Fruit fly (Drosophila melanogaster) whole organism, embryonic: Measurements from ENCODE around the gene CG31436.

Experiments used
- Bdp1 ChIP-seq: fragments of 200-800 bp; sonication (Bioruptor generic); optimal IDR thresholded peaks from 3 replicates; lab custom pipeline; 2016; ENCODE audit warnings: missing biosample characterization, missing genetic modification characterization
- CG10274 ChIP-seq: fragments of 200-800 bp; sonication (Bioruptor generic); optimal IDR thresholded peaks from 3 replicates; lab custom pipeline; 2017; ENCODE audit warnings: missing biosample characterization, mild to moderate bottlenecking, missing genetic modification characterization
- CG11093 ChIP-seq: fragments of 200-800 bp; sonication (Bioruptor generic); IDR thresholded peaks from 3 replicates; pipeline ENCODE4 v1.3.6; 2022; ENCODE audit warnings: missing biosample characterization, missing genetic modification characterization
- CG11560 ChIP-seq: fragments of 200-800 bp; sonication (Bioruptor generic); IDR thresholded peaks from 3 replicates; pipeline ENCODE4 v1.3.6; 2022; ENCODE audit warnings: missing biosample characterization, missing genetic modification characterization
- CG12071 ChIP-seq: fragments of 200-800 bp; sonication (Bioruptor generic); optimal IDR thresholded peaks from 3 replicates; lab custom pipeline; 2018; ENCODE audit warnings: missing biosample characterization, mild to moderate bottlenecking, missing genetic modification characterization
- CG12236 ChIP-seq: fragments of 200-800 bp; sonication (Bioruptor generic); optimal IDR thresholded peaks from 2 replicates; lab custom pipeline; 2016; ENCODE audit warnings: missing biosample characterization, missing genetic modification characterization
- CG13287 ChIP-seq: fragments of 200-800 bp; sonication (Bioruptor generic); IDR thresholded peaks from 2 replicates; pipeline ENCODE4 v1.3.6; 2022; ENCODE audit warnings: missing biosample characterization, missing genetic modification characterization; ENCODE audit not compliant: partially characterized antibody
- CG13894 ChIP-seq: fragments of 200-800 bp; sonication (Bioruptor generic); optimal IDR thresholded peaks from 3 replicates; lab custom pipeline; 2018; ENCODE audit warnings: missing biosample characterization, mild to moderate bottlenecking, missing genetic modification characterization, moderate library complexity
- CG14050 ChIP-seq: fragments of 200-800 bp; sonication (Bioruptor generic); IDR thresholded peaks from 3 replicates; pipeline ENCODE4 v1.3.6; 2022; ENCODE audit warnings: missing biosample characterization, missing genetic modification characterization
- CG14710 ChIP-seq: fragments of 200-800 bp; sonication (Bioruptor generic); optimal IDR thresholded peaks from 3 replicates; lab custom pipeline; 2019; ENCODE audit warnings: missing biosample characterization, mild to moderate bottlenecking, missing genetic modification characterization, moderate library complexity
- CG17328 ChIP-seq: fragments of 200-800 bp; sonication (Bioruptor generic); IDR thresholded peaks from 2 replicates; pipeline ENCODE4 v1.3.6; 2022; ENCODE audit warnings: missing biosample characterization, missing genetic modification characterization
- CG17802 ChIP-seq: fragments of 200-800 bp; sonication (Bioruptor generic); optimal IDR thresholded peaks from 2 replicates; lab custom pipeline; 2018; ENCODE audit warnings: missing biosample characterization, mild to moderate bottlenecking, missing genetic modification characterization, moderate library complexity
- CG2199 ChIP-seq: fragments of 200-800 bp; sonication (Bioruptor generic); IDR thresholded peaks from 3 replicates; pipeline ENCODE4 v1.3.6; 2022; ENCODE audit warnings: missing biosample characterization, missing genetic modification characterization
- CG34376 ChIP-seq: fragments of 200-800 bp; sonication (Bioruptor generic); optimal IDR thresholded peaks from 2 replicates; lab custom pipeline; 2018; ENCODE audit warnings: missing biosample characterization, mild to moderate bottlenecking, missing genetic modification characterization
- CG43689 ChIP-seq: fragments of 200-800 bp; sonication (Bioruptor generic); IDR thresholded peaks from 2 replicates; pipeline ENCODE4 v1.3.6; 2022; ENCODE audit warnings: missing biosample characterization, missing genetic modification characterization
- CG6791 ChIP-seq: fragments of 200-800 bp; sonication (Bioruptor generic); IDR thresholded peaks from 3 replicates; pipeline ENCODE4 v1.3.6; 2022; ENCODE audit warnings: missing biosample characterization, missing genetic modification characterization; ENCODE audit not compliant: partially characterized antibody
- CG6813 ChIP-seq: fragments of 200-800 bp; sonication (Bioruptor generic); optimal IDR thresholded peaks from 2 replicates; lab custom pipeline; 2017; ENCODE audit warnings: missing biosample characterization, missing genetic modification characterization, mild to moderate bottlenecking, moderate library complexity, missing genetic modification reagents
- CG7271 ChIP-seq: fragments of 200-800 bp; sonication (Bioruptor generic); optimal IDR thresholded peaks from 2 replicates; lab custom pipeline; 2018; ENCODE audit warnings: missing biosample characterization, mild to moderate bottlenecking, missing genetic modification characterization, moderate library complexity
- CG7372 ChIP-seq: fragments of 200-800 bp; sonication (Bioruptor generic); IDR thresholded peaks from 2 replicates; pipeline ENCODE4 v1.3.6; 2022; ENCODE audit warnings: missing biosample characterization, missing genetic modification characterization
- CG8281 ChIP-seq: fragments of 200-800 bp; sonication (Bioruptor generic); optimal IDR thresholded peaks from 2 replicates; lab custom pipeline; 2018; ENCODE audit warnings: missing biosample characterization, mild to moderate bottlenecking, missing genetic modification characterization, moderate library complexity
- CTCF ChIP-seq: fragments of 200-800 bp; sonication (Bioruptor generic); optimal IDR thresholded peaks from 2 replicates; lab custom pipeline; 2017; ENCODE audit warnings: missing biosample characterization, mild to moderate bottlenecking, missing genetic modification characterization, moderate library complexity
- HLH54F ChIP-seq: fragments of 200-800 bp; sonication (Bioruptor generic); optimal IDR thresholded peaks from 3 replicates; lab custom pipeline; 2016; ENCODE audit warnings: missing biosample characterization, missing genetic modification characterization
- Hand ChIP-seq: fragments of 200-800 bp; sonication (Bioruptor generic); optimal IDR thresholded peaks from 2 replicates; lab custom pipeline; 2017; ENCODE audit warnings: mild to moderate bottlenecking, missing biosample characterization, missing genetic modification reagents, missing genetic modification characterization
- HmgD ChIP-seq: fragments of 200-800 bp; sonication (Bioruptor generic); optimal IDR thresholded peaks from 3 replicates; lab custom pipeline; 2016; ENCODE audit warnings: missing biosample characterization, missing genetic modification characterization
- Hmr ChIP-seq: fragments of 200-800 bp; sonication (Bioruptor generic); optimal IDR thresholded peaks from 3 replicates; lab custom pipeline; 2017; ENCODE audit warnings: mild to moderate bottlenecking, missing biosample characterization, missing genetic modification reagents, missing genetic modification characterization
- Jarid2 ChIP-seq: fragments of 200-800 bp; sonication (Bioruptor generic); optimal IDR thresholded peaks from 3 replicates; lab custom pipeline; 2017; ENCODE audit warnings: mild to moderate bottlenecking, missing biosample characterization, missing genetic modification reagents, missing genetic modification characterization
- Med ChIP-seq: fragments of 200-800 bp; sonication (Bioruptor generic); peaks from one replicate; lab custom pipeline; 2016; ENCODE audit warnings: missing biosample characterization, missing genetic modification characterization, mild to moderate bottlenecking, inconsistent platforms, moderate library complexity
- Oli ChIP-seq: fragments of 200-800 bp; sonication (Bioruptor generic); optimal IDR thresholded peaks from 2 replicates; lab custom pipeline; 2018; ENCODE audit warnings: missing biosample characterization, mild to moderate bottlenecking, missing genetic modification characterization, moderate library complexity
- Ptx1 ChIP-seq: fragments of 200-800 bp; sonication (Bioruptor generic); IDR thresholded peaks from 2 replicates; pipeline ENCODE4 v1.3.6; 2022; ENCODE audit warnings: missing biosample characterization, missing genetic modification characterization
- Ravus ChIP-seq: fragments of 200-800 bp; sonication (Bioruptor generic); IDR thresholded peaks from 2 replicates; pipeline ENCODE4 v1.3.6; 2022; ENCODE audit warnings: missing biosample characterization, missing genetic modification characterization
- Six4 ChIP-seq: fragments of 200-800 bp; sonication (Bioruptor generic); optimal IDR thresholded peaks from 2 replicates; lab custom pipeline; 2016; ENCODE audit warnings: missing biosample characterization, missing genetic modification characterization
- Sry-δ ChIP-seq: fragments of 200-800 bp; sonication (Bioruptor generic); optimal IDR thresholded peaks from 2 replicates; lab custom pipeline; 2016; ENCODE audit warnings: missing biosample characterization, missing genetic modification characterization
- Stat92E ChIP-seq, 3 experiments: fragments of >200 bp in 2 of 3; fragments of 200-800 bp in 1 of 3; sonication (Bioruptor generic) in 1 of 3; optimal IDR thresholded peaks; 2 replicates each; lab custom pipeline; 2017 to 2019; ENCODE audit warnings: missing biosample characterization in 3 of 3, missing genetic modification characterization in 3 of 3, mild to moderate bottlenecking in 1 of 3, moderate library complexity in 1 of 3
- ara ChIP-seq: fragments of 200-800 bp; sonication (Bioruptor generic); IDR thresholded peaks from 2 replicates; pipeline ENCODE4 v1.3.6; 2022; ENCODE audit warnings: missing biosample characterization, missing genetic modification characterization
- ase ChIP-seq: fragments of 200-800 bp; sonication (Bioruptor generic); IDR thresholded peaks from 3 replicates; pipeline ENCODE4 v1.3.6; 2022; ENCODE audit warnings: missing biosample characterization, missing genetic modification characterization
- cas ChIP-seq: fragments of 200-800 bp; sonication (Bioruptor generic); IDR thresholded peaks from 2 replicates; pipeline ENCODE4 v1.3.6; 2022; ENCODE audit warnings: missing biosample characterization, missing genetic modification characterization
- chinmo ChIP-seq: fragments of 200-800 bp; sonication (Bioruptor generic); IDR thresholded peaks from 4 replicates; pipeline ENCODE4 v1.3.6; 2022; ENCODE audit warnings: missing biosample characterization, missing genetic modification characterization; ENCODE audit not compliant: partially characterized antibody
- fd102C ChIP-seq: fragments of 200-800 bp; sonication (Bioruptor generic); optimal IDR thresholded peaks from 2 replicates; lab custom pipeline; 2018; ENCODE audit warnings: missing biosample characterization, mild to moderate bottlenecking, missing genetic modification characterization, moderate library complexity
- gcm ChIP-seq: fragments of 200-800 bp; sonication (Bioruptor generic); optimal IDR thresholded peaks from 2 replicates; lab custom pipeline; 2019; ENCODE audit warnings: missing biosample characterization, mild to moderate bottlenecking, missing genetic modification characterization, moderate library complexity
- gsb-n ChIP-seq: fragments of 200-800 bp; sonication (Bioruptor generic); optimal IDR thresholded peaks from 3 replicates; lab custom pipeline; 2018; ENCODE audit warnings: missing biosample characterization, mild to moderate bottlenecking, missing genetic modification characterization
- jigr1 ChIP-seq: fragments of 200-800 bp; sonication (Bioruptor generic); IDR thresholded peaks from 3 replicates; pipeline ENCODE4 v1.3.6; 2022; ENCODE audit warnings: missing biosample characterization, missing genetic modification characterization
- lab ChIP-seq: fragments of 200-800 bp; sonication (Bioruptor generic); optimal IDR thresholded peaks from 3 replicates; lab custom pipeline; 2017; ENCODE audit warnings: missing biosample characterization, missing genetic modification characterization, mild to moderate bottlenecking, moderate library complexity, missing genetic modification reagents
- mirr ChIP-seq: fragments of 200-800 bp; sonication (Bioruptor generic); optimal IDR thresholded peaks from 3 replicates; lab custom pipeline; 2018; ENCODE audit warnings: missing biosample characterization, mild to moderate bottlenecking, missing genetic modification characterization
- p53 ChIP-seq: fragments of 200-800 bp; sonication (Bioruptor generic); optimal IDR thresholded peaks from 2 replicates; lab custom pipeline; 2016; ENCODE audit warnings: missing biosample characterization, missing genetic modification characterization
- pros ChIP-seq: fragments of 200-800 bp; sonication (Bioruptor generic); optimal IDR thresholded peaks from 3 replicates; lab custom pipeline; 2019; ENCODE audit warnings: missing biosample characterization, mild to moderate bottlenecking, missing genetic modification characterization, moderate library complexity
- sd ChIP-seq: fragments of 200-800 bp; sonication (Bioruptor generic); optimal IDR thresholded peaks from 3 replicates; lab custom pipeline; 2018; ENCODE audit warnings: missing biosample characterization, mild to moderate bottlenecking, missing genetic modification characterization, moderate library complexity
- sima ChIP-seq: fragments of 200-800 bp; sonication (Bioruptor generic); optimal IDR thresholded peaks from 2 replicates; lab custom pipeline; 2016; ENCODE audit warnings: missing biosample characterization, missing genetic modification characterization
- sna ChIP-seq: fragments of 200-800 bp; sonication (Bioruptor generic); IDR thresholded peaks from 2 replicates; pipeline ENCODE4 v1.3.6; 2022; ENCODE audit warnings: missing biosample characterization, missing genetic modification characterization; ENCODE audit not compliant: partially characterized antibody
- sug ChIP-seq: fragments of 200-800 bp; optimal IDR thresholded peaks from 2 replicates; lab custom pipeline; 2019; ENCODE audit warnings: missing biosample characterization, mild to moderate bottlenecking, missing genetic modification characterization, moderate library complexity

The CG31436 gene

dm6 chr3R:25305822-25306544, 2.0 kb downstream of the CG31436 start (continued):
- TF ChIP-seq CG7372 (GFP tag; lab: Robert Waterston, UW) (no peak), Ravus (no peak), pros (no peak), CG10274 (GFP tag; lab: Kevin White, UChicago) (no peak), CG11093 (GFP tag; lab: Robert Waterston, UW) (no peak), CG7271 (tag; lab: Kevin White, UChicago) (no peak), gcm (GFP tag; lab: Kevin White, UChicago) (no peak), gsb-n (tag; lab: Kevin White, UChicago) (no peak), HLH54F (no peak), CG11560 (tag; lab: Robert Waterston, UW) (no peak), CG34376 (peak; percentile 48), sima (GFP tag; lab: Kevin White, UChicago) (no peak), Six4 (GFP tag; lab: Kevin White, UChicago) (no peak), CG17802 (no peak), chinmo (GFP tag; lab: Robert Waterston, UW) (0 out of 4 replicates have a peak, but pooled peaks have one; percentile 64), Med (GFP tag; lab: Kevin White, UChicago) (peak; percentile 63), CG6813 (no peak), lab (GFP tag; lab: Kevin White, UChicago) (peak; percentile 19), CG12236 (GFP tag; lab: Kevin White, UChicago) (no peak), sd (tag; lab: Kevin White, UChicago) (peak; percentile 70), CG14710 (tag; lab: Kevin White, UChicago) (no peak), mirr (GFP tag; lab: Kevin White, UChicago) (peak; percentile 40), CG14050 (GFP tag; lab: Robert Waterston, UW) (no peak), Bdp1 (GFP tag; lab: Kevin White, UChicago) (no peak), ara (GFP tag; lab: Robert Waterston, UW) (no peak), Hand (GFP tag; lab: Kevin White, UChicago) (no peak), CG8281 (tag; lab: Kevin White, UChicago) (no peak)

dm6 chr3R:25308228-25308627, 4.3 kb downstream of the CG31436 start, which contains the start of gene CG10550:
TSS of gene CG10550 (minus strand) at chr3R:25308391.
- TF ChIP-seq CG12071 = no peak
- TF ChIP-seq CG17328 (GFP tag; lab: Robert Waterston, UW) = no peak
- TF ChIP-seq CG13894 (tag; lab: Kevin White, UChicago) = peak; percentile 37
- TF ChIP-seq ase (GFP tag; lab: Robert Waterston, UW) = no peak
- TF ChIP-seq sna (GFP tag; lab: Robert Waterston, UW) = no peak
- TF ChIP-seq fd102C (GFP tag; lab: Kevin White, UChicago) = no peak
- TF ChIP-seq lab (GFP tag; lab: Kevin White, UChicago) = peak; percentile 2
- no peak for TF ChIP-seq CG8281 (tag; lab: Kevin White, UChicago)
- no peak for TF ChIP-seq Sry-δ (GFP tag; lab: Kevin White, UChicago)
- TF ChIP-seq Oli (tag; lab: Kevin White, UChicago) = no peak
- TF ChIP-seq HmgD (GFP tag; lab: Kevin White, UChicago) = no peak
- no peak for TF ChIP-seq p53 (GFP tag; lab: Kevin White, UChicago)
- no peak for TF ChIP-seq cas (GFP tag; lab: Robert Waterston, UW)
- TF ChIP-seq Med (GFP tag; lab: Kevin White, UChicago) = peak; percentile 11
- peak; percentile 46 for TF ChIP-seq Jarid2 (GFP tag; lab: Kevin White, UChicago)
- TF ChIP-seq Stat92E (GFP tag; optimal IDR thresholded peaks at IDR 0.05; lab: Kevin White, UChicago) = no peak
- no peak for TF ChIP-seq Hmr
- no peak for TF ChIP-seq CG6791
- TF ChIP-seq Ptx1 (GFP tag; lab: Robert Waterston, UW) = no peak
- no peak for TF ChIP-seq jigr1 (GFP tag; lab: Robert Waterston, UW)
- peak; percentile 43 for TF ChIP-seq sd (tag; lab: Kevin White, UChicago)
- TF ChIP-seq CG13287 (GFP tag; lab: Robert Waterston, UW) = peak; percentile 20; the same call in 1 of the 2 replicates
- no peak for TF ChIP-seq CG43689 (GFP tag; lab: Robert Waterston, UW)
- peak; percentile 40; the same call in 1 of the 3 replicates for TF ChIP-seq CG2199 (GFP tag; lab: Robert Waterston, UW)
- no peak for TF ChIP-seq CTCF (GFP tag; lab: Kevin White, UChicago)
- TF ChIP-seq sug = peak; percentile 38
